Worm (Caenorhabditis elegans): ENCODE measurements around the gene C01C10.2.

C01C10.2 gene

DNA sequence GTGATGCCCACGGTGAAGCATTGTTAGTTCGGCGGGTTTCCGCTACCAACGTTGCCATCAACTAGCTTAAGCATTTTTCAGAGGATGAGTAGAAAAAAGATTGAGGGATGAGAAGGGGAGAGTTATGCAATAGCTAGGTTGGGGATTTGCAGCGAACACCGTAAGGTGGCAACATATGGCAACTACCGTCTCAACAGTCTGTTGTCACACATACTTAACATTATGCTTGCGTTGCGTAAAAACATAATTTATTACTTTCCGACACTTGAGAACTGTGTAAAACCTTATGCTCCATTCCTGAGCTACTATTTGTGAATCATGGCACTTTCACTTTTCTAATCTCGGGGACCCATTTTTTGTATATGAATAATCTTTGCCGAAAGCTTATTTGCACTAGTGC is 28.8 kb upstream of the C01C10.2 start:
- no peak for TF ChIP-seq unc-62 (GFP tag; optimal IDR thresholded peaks at IDR 0.05)

DNA sequence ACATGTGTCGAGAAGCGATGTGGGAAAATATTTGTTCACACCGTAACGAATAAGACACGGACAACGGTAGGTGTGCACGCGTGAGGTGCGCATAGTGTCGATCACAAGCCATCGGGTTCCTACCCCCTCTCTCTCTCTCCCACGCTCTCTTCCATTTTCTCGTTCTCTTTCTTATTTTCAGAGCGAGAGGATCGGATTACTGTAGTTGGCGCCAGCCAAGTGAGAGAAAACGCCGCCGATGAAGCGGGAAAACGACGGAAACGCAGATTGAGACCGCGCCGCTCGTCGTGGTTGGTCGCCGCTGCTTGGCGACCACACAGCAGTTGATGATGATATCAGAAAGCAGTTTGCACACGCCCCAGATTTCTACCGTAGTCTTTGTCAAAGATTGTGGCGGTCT is 26.5 kb upstream of the C01C10.2 start:
- no peak for TF ChIP-seq egl-27 (tag; optimal IDR thresholded peaks at IDR 0.05)
- TF ChIP-seq nhr-11 (tag; optimal IDR thresholded peaks at IDR 0.05), result no peak
- TF ChIP-seq elt-1 (tag; optimal IDR thresholded peaks at IDR 0.05), result no peak
- TF ChIP-seq eor-1 (tag; optimal IDR thresholded peaks at IDR 0.05), result no peak
- TF ChIP-seq nfya-1 (tag; optimal IDR thresholded peaks at IDR 0.05; ENCODE audit: insufficient read depth), result peak; percentile 92

DNA sequence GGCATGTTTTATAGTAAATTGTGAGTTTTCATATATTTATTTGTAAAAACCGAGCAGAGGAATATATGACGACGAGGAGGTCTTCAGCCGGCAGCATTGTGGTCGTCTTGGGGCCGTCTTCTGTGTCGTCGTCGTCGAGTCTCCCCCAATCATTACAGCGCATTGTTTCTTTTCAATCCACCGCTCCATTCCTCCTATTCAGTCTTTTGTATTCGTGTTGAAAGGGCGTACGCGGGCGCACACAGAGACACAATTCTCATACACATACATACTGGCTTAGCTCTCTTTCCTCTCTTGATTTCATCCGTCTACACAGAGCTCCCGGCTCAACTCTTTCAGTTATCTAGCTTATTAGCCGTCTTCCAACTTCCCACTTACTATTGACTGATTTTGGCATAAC is 25.7 kb upstream of the C01C10.2 start, which contains the start of gene sox-2:
Gene sox-2 (minus strand): TSS at position 100 of the 400 bp plus-strand sequence.
- TF ChIP-seq ceh-16 (tag; optimal IDR thresholded peaks at IDR 0.05) (no peak), daf-12 (tag; optimal IDR thresholded peaks at IDR 0.05) (no peak), nhr-23 (tag; optimal IDR thresholded peaks at IDR 0.05) (no peak), nhr-237 (tag; optimal IDR thresholded peaks at IDR 0.05) (no peak), elt-2 (tag; optimal IDR thresholded peaks at IDR 0.05) (no peak), mml-1 (tag; optimal IDR thresholded peaks at IDR 0.05) (no peak), ZK546.5 (tag; optimal IDR thresholded peaks at IDR 0.05) (no peak), skn-1 (tag; optimal IDR thresholded peaks at IDR 0.05) (no peak), pha-4 (tag; optimal IDR thresholded peaks at IDR 0.05) (no peak), unc-39 (tag; optimal IDR thresholded peaks at IDR 0.05) (no peak), mdl-1 (tag; optimal IDR thresholded peaks at IDR 0.05) (no peak), eor-1 (tag; optimal IDR thresholded peaks at IDR 0.05) (no peak), nhr-28 (tag; optimal IDR thresholded peaks at IDR 0.05) (no peak), nhr-43 (tag; optimal IDR thresholded peaks at IDR 0.05; ENCODE audit: poor library complexity, severe bottlenecking) (no peak), zag-1 (tag; optimal IDR thresholded peaks at IDR 0.05) (no peak), unc-62 (GFP tag; optimal IDR thresholded peaks at IDR 0.05) (no peak), lin-15B (tag; optimal IDR thresholded peaks at IDR 0.05) (no peak), jun-1 (tag; optimal IDR thresholded peaks at IDR 0.05) (no peak)

DNA sequence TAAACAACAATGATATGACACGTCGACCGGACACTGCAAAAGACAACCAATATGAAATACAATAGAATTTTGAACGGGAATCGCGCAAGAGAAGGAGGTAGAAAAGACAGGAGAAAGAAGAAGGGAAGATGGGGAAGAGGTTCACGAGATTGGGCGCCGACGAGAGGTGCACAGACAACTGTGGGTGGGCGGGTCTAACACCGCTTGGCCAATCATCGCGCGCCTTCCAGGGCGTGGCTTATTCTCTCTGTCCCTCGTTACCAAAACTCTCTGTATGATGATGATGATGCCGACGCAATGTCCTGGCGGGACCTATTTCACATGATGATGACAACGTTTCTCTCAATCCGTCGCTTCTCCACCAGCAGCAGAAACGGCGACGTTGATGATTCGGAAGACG is 22.6 kb upstream of the C01C10.2 start:
- TF ChIP-seq elt-2 (tag; optimal IDR thresholded peaks at IDR 0.05) (no peak), pha-4 (tag; optimal IDR thresholded peaks at IDR 0.05) (peak; percentile 7), unc-62 (GFP tag; optimal IDR thresholded peaks at IDR 0.05) (no peak), nfya-1 (tag; optimal IDR thresholded peaks at IDR 0.05; ENCODE audit: insufficient read depth) (peak; percentile 93), ceh-16 (tag; optimal IDR thresholded peaks at IDR 0.05) (no peak)

DNA sequence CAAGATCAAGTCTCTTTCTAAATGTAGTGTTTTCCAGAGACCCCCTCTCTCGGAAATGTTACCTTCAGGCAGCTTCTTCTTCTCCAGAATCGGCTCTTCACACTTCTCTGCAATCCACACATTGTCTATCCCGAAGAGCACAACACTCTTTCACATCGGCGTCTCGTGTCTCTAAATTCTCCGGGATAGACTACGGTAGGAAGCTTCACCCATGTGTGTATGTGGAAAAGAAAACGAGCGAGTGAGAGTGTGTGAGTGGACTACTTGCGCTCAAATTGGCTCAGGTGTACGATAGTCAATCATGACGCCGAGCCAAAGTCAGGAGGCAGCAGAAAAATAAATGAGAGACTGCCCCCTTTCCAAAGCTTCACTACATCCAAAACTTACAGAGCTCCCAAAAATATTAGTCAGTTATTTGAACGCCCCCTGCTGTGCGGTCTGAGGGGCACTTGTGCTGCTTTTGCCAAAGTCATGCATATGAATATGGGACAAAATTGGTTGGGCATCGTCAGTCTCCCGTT is 19.3 kb upstream of the C01C10.2 start:
- no peak for TF ChIP-seq nhr-76 (tag; optimal IDR thresholded peaks at IDR 0.05)
- peak; percentile 22 for TF ChIP-seq fkh-10 (GFP tag; optimal IDR thresholded peaks at IDR 0.05)
- TF ChIP-seq pqm-1 (tag; optimal IDR thresholded peaks at IDR 0.05), result no peak
- TF ChIP-seq nfya-1 (tag; optimal IDR thresholded peaks at IDR 0.05; ENCODE audit: insufficient read depth), result peak; percentile 50

DNA sequence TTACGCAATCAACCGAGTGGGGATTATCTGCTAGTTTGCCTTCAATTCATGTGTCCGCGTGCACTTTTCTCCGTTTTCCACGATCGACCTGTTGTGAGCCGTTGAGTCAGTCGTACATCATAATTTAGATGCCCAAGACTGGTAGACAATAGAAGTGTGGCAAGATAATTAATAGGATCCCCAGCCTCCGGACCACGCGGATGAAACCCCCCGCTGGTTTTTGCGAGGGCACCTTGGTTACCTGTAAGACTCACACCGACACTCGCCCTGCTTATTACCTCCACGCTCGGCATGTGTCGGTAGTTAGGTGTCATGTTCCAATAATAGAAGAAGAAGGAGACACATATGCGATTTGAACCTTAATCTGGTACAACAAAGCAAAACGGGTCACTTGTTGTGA is 18.0 kb upstream of the C01C10.2 start:
- no peak for TF ChIP-seq skn-1 (tag; optimal IDR thresholded peaks at IDR 0.05)
- TF ChIP-seq elt-2 (tag; optimal IDR thresholded peaks at IDR 0.05), result no peak
- TF ChIP-seq fos-1 (tag; optimal IDR thresholded peaks at IDR 0.05), result no peak
- TF ChIP-seq elt-3 (tag; optimal IDR thresholded peaks at IDR 0.05), result no peak
- no peak for TF ChIP-seq ceh-16 (tag; optimal IDR thresholded peaks at IDR 0.05)
- TF ChIP-seq ztf-4 (tag; optimal IDR thresholded peaks at IDR 0.05), result no peak
- no peak for TF ChIP-seq nhr-23 (tag; optimal IDR thresholded peaks at IDR 0.05)
- TF ChIP-seq ceh-9 (tag; optimal IDR thresholded peaks at IDR 0.05), result no peak
- no peak for TF ChIP-seq lin-15B (tag; optimal IDR thresholded peaks at IDR 0.05)
- TF ChIP-seq nfya-1 (tag; optimal IDR thresholded peaks at IDR 0.05; ENCODE audit: insufficient read depth), result no peak
- TF ChIP-seq pha-4 (tag; optimal IDR thresholded peaks at IDR 0.05), result no peak
- TF ChIP-seq nhr-28 (tag; optimal IDR thresholded peaks at IDR 0.05), result no peak
- no peak for TF ChIP-seq mdl-1 (tag; optimal IDR thresholded peaks at IDR 0.05)

DNA sequence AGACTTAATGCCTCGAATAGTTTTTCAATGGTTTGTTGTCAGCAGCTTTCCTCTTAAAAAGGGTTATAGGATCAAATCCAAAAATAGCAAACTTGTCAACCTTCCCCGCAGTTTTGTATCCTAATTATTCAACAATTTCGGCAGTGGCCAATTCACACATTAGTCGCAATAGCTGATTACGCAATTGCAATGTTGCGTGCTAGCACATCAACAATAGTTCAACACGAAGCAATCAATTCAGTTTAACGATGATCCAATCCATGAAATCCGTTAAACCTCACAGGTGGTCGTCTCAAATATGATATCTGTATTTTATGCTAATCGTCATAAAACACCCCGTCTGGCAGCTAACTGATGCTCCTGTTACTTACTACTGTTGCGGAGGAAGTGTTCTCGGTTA is 14.7 kb upstream of the C01C10.2 start:
- no peak for TF ChIP-seq mml-1 (tag; optimal IDR thresholded peaks at IDR 0.05)
- TF ChIP-seq ztf-4 (tag; optimal IDR thresholded peaks at IDR 0.05), result no peak
- TF ChIP-seq aly-2 (tag; optimal IDR thresholded peaks at IDR 0.05), result no peak

Data from whole organism, L3 larva.